Worm (Caenorhabditis elegans): ENCODE measurements around the gene F53A9.3.

DNA sequence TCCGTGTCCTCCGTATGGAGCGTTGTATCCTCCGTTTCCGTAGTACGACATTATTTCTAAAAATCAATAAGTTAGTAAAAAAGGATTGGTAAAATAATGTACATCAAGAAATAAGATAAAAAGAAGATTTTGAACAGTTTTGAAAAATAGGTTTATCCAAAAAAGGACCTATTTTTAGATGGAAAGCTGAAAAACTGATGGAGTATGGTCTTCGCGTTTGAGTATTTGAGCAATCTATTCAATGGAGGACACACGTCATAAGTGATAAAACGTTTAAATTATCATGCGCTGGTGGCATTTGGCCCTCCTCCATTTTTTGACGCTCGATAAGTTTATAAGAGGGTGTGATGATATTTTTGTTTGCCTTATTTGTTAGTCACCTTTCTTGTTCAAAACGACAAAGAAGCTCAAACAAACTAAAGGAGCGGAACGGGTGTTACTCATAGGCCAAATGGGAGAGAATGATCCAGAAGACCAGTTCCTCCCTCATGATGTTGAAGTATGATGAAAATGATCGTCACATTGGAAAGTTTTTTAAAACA, 5.7 kb downstream of the F53A9.3 start, which contains the start of gene F53A9.6:
- TF ChIP-seq ces-1 (GFP tag; optimal IDR thresholded peaks at IDR 0.05) (no peak), egl-43 (GFP tag; IDR thresholded peaks at IDR 0.05) (no peak), php-3 (GFP tag; IDR thresholded peaks at IDR 0.05) (no peak), snpc-4 (tag; optimal IDR thresholded peaks at IDR 0.05) (no peak), nhr-48 (tag; optimal IDR thresholded peaks at IDR 0.05) (no peak), ceh-82 (tag; optimal IDR thresholded peaks at IDR 0.05) (no peak)

Data from whole organism, L4 larva.